Worm (Caenorhabditis elegans): ENCODE measurements around the gene F45E12.5.
A peak's percentile ranks its signal among the peaks of the same experiment; 100 is the strongest.

The F45E12.5 gene

DNA sequence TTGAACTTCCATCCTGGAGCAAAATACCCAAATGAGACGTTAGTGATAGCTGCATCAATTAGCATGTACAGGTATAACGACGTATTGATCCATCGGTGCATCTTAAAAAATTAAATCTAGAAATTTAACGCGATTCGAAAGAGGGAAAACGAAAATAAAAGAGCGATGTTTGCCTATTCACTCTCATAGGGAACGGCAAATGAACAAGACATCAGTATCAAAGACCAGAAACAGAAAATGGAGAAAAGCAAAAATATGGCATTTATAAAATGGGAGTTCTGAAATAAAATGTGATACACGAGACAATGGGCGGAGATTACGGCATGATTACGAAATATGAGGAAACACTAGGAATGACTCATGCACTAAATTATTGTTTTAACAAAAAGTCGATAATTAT, 46.4 kb upstream of the F45E12.5 start, which contains the start of gene haf-2:
Gene haf-2 (minus strand): TSS at position 101 of the 400 bp plus-strand sequence.
- TF ChIP-seq nhr-84 (tag; optimal IDR thresholded peaks at IDR 0.05) (no peak), lin-39 (tag; optimal IDR thresholded peaks at IDR 0.05) (no peak), mef-2 (tag; optimal IDR thresholded peaks at IDR 0.05) (no peak)

DNA sequence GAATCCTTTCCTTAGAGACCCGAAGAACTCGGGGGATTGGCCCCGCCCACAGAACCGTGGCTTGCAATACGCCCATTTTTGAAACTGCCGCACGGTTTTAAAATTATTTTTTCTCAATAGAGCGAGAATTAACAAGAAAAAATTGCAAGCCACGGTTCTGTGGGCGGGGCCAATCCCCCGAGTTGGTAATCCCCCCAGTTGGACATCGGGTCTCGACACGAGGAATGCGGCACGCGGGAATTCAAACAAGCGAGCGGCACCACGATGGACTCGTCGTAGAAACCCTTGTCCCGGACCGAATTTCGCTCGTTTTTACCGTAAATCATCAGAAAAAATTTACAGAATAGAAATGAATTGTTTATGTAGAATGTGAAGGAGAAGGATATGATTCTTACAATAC, 43.1 kb upstream of the F45E12.5 start:
- TF ChIP-seq efl-1 (optimal IDR thresholded peaks at IDR 0.05) (peak in 1 of 2 experiments; percentile 2), efl-1 (GFP tag; optimal IDR thresholded peaks at IDR 0.05 in 1 of 2) (peak in 1 of 2 experiments; percentile 20), rnt-1 (tag; optimal IDR thresholded peaks at IDR 0.05) (no peak)

DNA sequence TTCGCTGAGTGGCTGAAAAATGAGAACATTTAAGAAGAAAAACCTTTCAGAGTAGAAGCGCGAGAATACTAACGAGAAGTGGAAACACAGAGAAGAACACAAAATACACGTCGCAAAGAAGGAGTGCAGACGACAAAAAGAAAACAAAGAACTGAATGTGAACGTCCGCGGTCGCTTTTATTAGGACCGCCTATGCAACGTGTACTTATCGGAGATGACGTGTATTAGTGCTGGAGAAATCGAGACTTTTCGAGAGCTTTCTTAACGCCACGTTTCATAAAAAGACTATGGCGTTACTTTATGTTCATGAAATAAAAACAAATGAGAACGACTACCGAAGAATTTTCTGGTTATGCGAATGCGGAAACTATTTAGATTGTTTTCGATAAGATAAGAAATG, 42.6 kb upstream of the F45E12.5 start, which contains the start of gene hsp-4:
Gene hsp-4 (minus strand): TSS at position 139 of the 400 bp plus-strand sequence.
- TF ChIP-seq lin-14 (GFP tag; optimal IDR thresholded peaks at IDR 0.05) (peak; percentile 23), fkh-10 (GFP tag; optimal IDR thresholded peaks at IDR 0.05) (no peak), ama-1 (optimal IDR thresholded peaks at IDR 0.05) (no peak), blmp-1 (tag; optimal IDR thresholded peaks at IDR 0.05) (peak; percentile 79), unc-98 (GFP tag; IDR thresholded peaks at IDR 0.05) (no peak), elt-3 (tag; optimal IDR thresholded peaks at IDR 0.05) (no peak), C04F5.9 (tag; optimal IDR thresholded peaks at IDR 0.05) (no peak), ztf-4 (tag; optimal IDR thresholded peaks at IDR 0.05) (no peak), xbp-1 (tag; optimal IDR thresholded peaks at IDR 0.05) (peak; percentile 100), ces-1 (GFP tag; optimal IDR thresholded peaks at IDR 0.05) (no peak), skn-1 (tag; optimal IDR thresholded peaks at IDR 0.05) (no peak), mep-1 (tag; optimal IDR thresholded peaks at IDR 0.05) (peak; percentile 24), nhr-237 (tag; optimal IDR thresholded peaks at IDR 0.05) (no peak), hlh-17 (GFP tag; optimal IDR thresholded peaks at IDR 0.05; ENCODE audit: borderline replicate concordance) (no peak), nhr-19 (GFP tag; conservative IDR thresholded peaks at IDR 0.05) (no peak), F16B12.6 (tag; optimal IDR thresholded peaks at IDR 0.05) (no peak)

DNA sequence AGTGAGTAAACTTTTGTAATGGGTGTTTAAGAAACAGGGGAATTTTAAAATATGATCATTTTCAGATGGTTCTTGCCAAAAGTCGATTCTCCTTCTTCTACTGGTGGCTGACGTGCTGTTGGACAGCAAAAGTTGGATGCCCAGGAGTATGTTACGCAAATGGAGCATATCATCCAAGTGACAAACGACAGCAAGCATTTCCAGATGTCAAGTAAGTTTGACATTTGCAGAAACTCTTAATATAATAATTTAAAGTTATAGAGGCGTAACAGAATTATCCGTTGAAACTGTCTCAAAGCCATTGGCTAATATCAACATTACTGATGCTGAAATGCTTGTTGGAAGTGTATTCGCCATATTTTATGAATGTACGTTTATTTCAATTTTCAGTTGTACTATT, 38.1 kb upstream of the F45E12.5 start:
- no peak for TF ChIP-seq zag-1 (tag; optimal IDR thresholded peaks at IDR 0.05)
- no peak for TF ChIP-seq efl-1 (optimal IDR thresholded peaks at IDR 0.05)
- peak in 1 of 2 experiments; percentile 80 for TF ChIP-seq efl-1 (GFP tag; optimal IDR thresholded peaks at IDR 0.05 in 1 of 2)
- no peak for TF ChIP-seq nhr-237 (tag; optimal IDR thresholded peaks at IDR 0.05)

DNA sequence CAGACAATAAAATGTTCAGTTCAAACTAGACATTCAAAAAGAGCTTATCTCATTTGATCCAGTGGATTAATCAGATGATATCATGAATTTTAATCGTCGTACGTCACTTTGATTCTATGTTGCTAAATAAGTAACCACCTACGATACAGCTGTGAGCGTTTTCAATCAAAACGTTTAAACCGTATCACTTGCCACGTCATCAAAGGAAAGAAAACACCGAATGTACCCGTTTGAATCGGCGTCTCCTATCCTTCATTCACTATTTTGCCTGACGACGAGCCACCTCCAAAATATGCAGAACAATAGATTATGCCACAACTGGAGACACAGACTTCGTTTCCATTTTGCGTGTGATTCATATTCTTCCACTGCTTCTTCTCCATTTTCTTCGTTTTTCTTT, 35.9 kb upstream of the F45E12.5 start:
- TF ChIP-seq zip-4 (GFP tag; optimal IDR thresholded peaks at IDR 0.05) (peak; percentile 9), nhr-84 (tag; optimal IDR thresholded peaks at IDR 0.05) (peak; percentile 34), hpl-2 (GFP tag; optimal IDR thresholded peaks at IDR 0.05) (no peak), blmp-1 (tag; optimal IDR thresholded peaks at IDR 0.05) (no peak), nhr-76 (tag; optimal IDR thresholded peaks at IDR 0.05) (no peak), tbx-2 (tag; optimal IDR thresholded peaks at IDR 0.05) (no peak), ceh-63 (GFP tag; optimal IDR thresholded peaks at IDR 0.05) (no peak), irx-1 (tag; optimal IDR thresholded peaks at IDR 0.05) (no peak), dsc-1 (tag; optimal IDR thresholded peaks at IDR 0.05) (peak; percentile 22), xbp-1 (tag; optimal IDR thresholded peaks at IDR 0.05) (no peak), jun-1 (tag; optimal IDR thresholded peaks at IDR 0.05) (no peak), nhr-90 (tag; optimal IDR thresholded peaks at IDR 0.05; ENCODE audit: poor library complexity) (no peak), pax-3 (tag; optimal IDR thresholded peaks at IDR 0.05) (no peak)

DNA sequence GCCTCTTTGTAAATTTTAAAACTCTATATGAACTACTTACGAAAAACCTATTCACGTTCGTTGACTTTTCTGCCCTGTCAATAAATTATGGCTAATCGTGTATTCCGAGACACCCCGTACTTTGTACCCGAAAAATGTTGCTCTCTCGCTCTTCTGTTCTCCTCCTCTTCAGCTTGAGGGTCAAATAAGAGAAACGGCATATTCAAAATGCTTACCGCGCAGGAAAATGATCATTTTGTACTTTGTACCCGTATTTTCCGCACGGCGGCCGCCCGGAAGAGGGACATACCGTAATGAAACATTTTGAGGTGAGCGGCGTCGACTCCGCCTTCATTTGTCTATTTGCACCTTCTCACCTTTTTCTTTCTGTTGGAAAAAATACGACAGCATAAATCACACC, 33.8 kb upstream of the F45E12.5 start:
- TF ChIP-seq elt-3 (tag; optimal IDR thresholded peaks at IDR 0.05) (no peak), unc-130 (tag; optimal IDR thresholded peaks at IDR 0.05) (no peak), snpc-4 (tag; optimal IDR thresholded peaks at IDR 0.05) (no peak), ceh-8 (GFP tag; optimal IDR thresholded peaks at IDR 0.05) (no peak), nhr-77 (tag; optimal IDR thresholded peaks at IDR 0.05) (no peak), ama-1 (optimal IDR thresholded peaks at IDR 0.05) (peak; percentile 4), unc-98 (GFP tag; IDR thresholded peaks at IDR 0.05) (no peak), nhr-237 (tag; optimal IDR thresholded peaks at IDR 0.05) (no peak), lsy-2 (tag; optimal IDR thresholded peaks at IDR 0.05) (no peak)
